Worm (Caenorhabditis elegans) whole organism, young adult: ENCODE results near the gene oac-42.
"Not testable (repeated sequence)": the region's sequence is repeated elsewhere in the genome, so short reads cannot be mapped to it uniquely, and the experiment has no call there.

Experiments used
- B0035.1 ChIP-seq: sonication (generic microtip); optimal IDR thresholded peaks from 2 replicates; lab custom pipeline; 2016; ENCODE audit warnings: missing genetic modification characterization, mild to moderate bottlenecking, missing compliant biosample characterization, missing genotype, missing genetic modification reagents
- B0336.3 ChIP-seq: fragments of 200-800 bp; sonication (Bioruptor generic); IDR thresholded peaks from 2 replicates; pipeline ENCODE4 v1.3.6; 2022; ENCODE audit warnings: missing genetic modification characterization, missing compliant biosample characterization
- F37B4.10 ChIP-seq: fragments of 200-800 bp; sonication (Bioruptor generic); IDR thresholded peaks from 2 replicates; pipeline ENCODE4 v1.3.6; 2022; ENCODE audit warnings: missing genetic modification characterization, missing compliant biosample characterization
- F52B5.7 ChIP-seq: sonication (generic microtip); optimal IDR thresholded peaks from 2 replicates; lab custom pipeline; 2016; ENCODE audit warnings: mild to moderate bottlenecking, missing genetic modification characterization, missing compliant biosample characterization
- Y53G8AR.9 ChIP-seq: fragments of 200-800 bp; sonication (Bioruptor generic); conservative IDR thresholded peaks from 2 replicates; pipeline ENCODE4 v1.3.6; 2022; ENCODE audit warnings: missing genetic modification reagents, missing genetic modification characterization, missing compliant biosample characterization
- Y95B8A.8 ChIP-seq: fragments of 200-800 bp; sonication (Bioruptor generic); IDR thresholded peaks from 2 replicates; pipeline ENCODE4 v1.3.6; 2022; ENCODE audit warnings: missing genetic modification reagents, missing genetic modification characterization, missing compliant biosample characterization
- akir-1 ChIP-seq: fragments of 200-800 bp; sonication (Bioruptor generic); optimal IDR thresholded peaks from 2 replicates; lab custom pipeline; 2018; ENCODE audit warnings: mild to moderate bottlenecking, missing genetic modification characterization, moderate library complexity, missing compliant biosample characterization
- athp-1 ChIP-seq: sonication (generic microtip); optimal IDR thresholded peaks from 2 replicates; lab custom pipeline; 2017; ENCODE audit warnings: mild to moderate bottlenecking, missing genetic modification characterization, missing compliant biosample characterization
- attf-3 ChIP-seq: fragments of 200-800 bp; sonication (Bioruptor generic); conservative IDR thresholded peaks from 2 replicates; pipeline ENCODE4 v1.3.6; 2022; ENCODE audit warnings: missing genetic modification reagents, missing genetic modification characterization, missing compliant biosample characterization
- bed-2 ChIP-seq: fragments of 200-800 bp; sonication (Bioruptor generic); IDR thresholded peaks from 2 replicates; pipeline ENCODE4 v1.3.6; 2022; ENCODE audit warnings: missing genetic modification reagents, missing genetic modification characterization, missing compliant biosample characterization
- cebp-2 ChIP-seq: fragments of 200-800 bp; sonication (Bioruptor generic); IDR thresholded peaks from 2 replicates; pipeline ENCODE4 v1.3.6; 2022; ENCODE audit warnings: missing genetic modification characterization, missing compliant biosample characterization
- egl-18 ChIP-seq: fragments of 200-800 bp; sonication (Bioruptor generic); IDR thresholded peaks from 2 replicates; pipeline ENCODE4 v1.3.6; 2022; ENCODE audit warnings: missing genetic modification reagents, missing genetic modification characterization, missing compliant biosample characterization
- egl-44 ChIP-seq: fragments of 200-800 bp; sonication (Bioruptor generic); IDR thresholded peaks from 2 replicates; pipeline ENCODE4 v1.3.6; 2022; ENCODE audit warnings: missing genetic modification reagents, missing genetic modification characterization, missing compliant biosample characterization
- ekl-4 ChIP-seq: fragments of 200-800 bp; sonication (Bioruptor generic); IDR thresholded peaks from 2 replicates; pipeline ENCODE4 v1.3.6; 2022; ENCODE audit warnings: missing genetic modification reagents, missing genetic modification characterization, missing compliant biosample characterization
- ets-4 ChIP-seq: fragments of 200-800 bp; sonication (Bioruptor generic); optimal IDR thresholded peaks from 2 replicates; lab custom pipeline; 2018; ENCODE audit warnings: mild to moderate bottlenecking, missing genetic modification characterization, missing compliant biosample characterization
- hsf-1 ChIP-seq: fragments of 200-800 bp; sonication (Bioruptor generic); IDR thresholded peaks from 2 replicates; pipeline ENCODE4 v1.3.6; 2022; ENCODE audit warnings: missing genetic modification reagents, missing genetic modification characterization, missing compliant biosample characterization
- let-526 ChIP-seq: fragments of 200-800 bp; sonication (Bioruptor generic); IDR thresholded peaks from 2 replicates; pipeline ENCODE4 v1.3.6; 2022; ENCODE audit warnings: missing genetic modification reagents, missing genetic modification characterization, missing compliant biosample characterization
- lin-35 ChIP-seq, 3 experiments: fragments of 150-350 bp in 2 of 3; sonication (generic microtip) in 1 of 3; optimal IDR thresholded peaks; 2 replicates each; lab custom pipeline; 2014 to 2018; ENCODE audit warnings: missing biosample characterization in 3 of 3, missing genetic modification characterization in 3 of 3, missing genetic modification reagents in 3 of 3
- madf-6 ChIP-seq: fragments of 200-800 bp; sonication (Bioruptor generic); IDR thresholded peaks from 2 replicates; pipeline ENCODE4 v1.3.6; 2022; ENCODE audit warnings: missing genetic modification reagents, missing genetic modification characterization, missing compliant biosample characterization
- nfyb-1 ChIP-seq: fragments of 200-800 bp; sonication (Bioruptor generic); IDR thresholded peaks from 2 replicates; pipeline ENCODE4 v1.3.6; 2022; ENCODE audit warnings: missing genetic modification reagents, missing genetic modification characterization, missing compliant biosample characterization
- nhr-27 ChIP-seq: fragments of 200-800 bp; sonication (Bioruptor generic); optimal IDR thresholded peaks from 2 replicates; lab custom pipeline; 2018; ENCODE audit warnings: mild to moderate bottlenecking, missing genetic modification characterization, moderate library complexity, missing compliant biosample characterization
- nhr-90 ChIP-seq: sonication (generic microtip); optimal IDR thresholded peaks from 2 replicates; lab custom pipeline; 2016; ENCODE audit warnings: missing genotype, mild to moderate bottlenecking, missing genetic modification characterization, missing compliant biosample characterization
- pbrm-1 ChIP-seq: fragments of 200-800 bp; sonication (Bioruptor generic); IDR thresholded peaks from 2 replicates; pipeline ENCODE4 v1.3.6; 2022; ENCODE audit warnings: missing genetic modification reagents, missing genetic modification characterization, missing compliant biosample characterization
- rec-8 ChIP-seq, 2 experiments: sonication (generic microtip); optimal IDR thresholded peaks; 2 replicates each; lab custom pipeline; 2016; ENCODE audit warnings: mild to moderate bottlenecking in 2 of 2, missing genetic modification characterization in 2 of 2, missing genetic modification reagents in 2 of 2, missing genotype in 2 of 2, missing biosample characterization in 1 of 2, missing compliant biosample characterization in 1 of 2, moderate library complexity in 1 of 2
- snpc-1.1 ChIP-seq: sonication (generic microtip); optimal IDR thresholded peaks from 2 replicates; lab custom pipeline; 2017; ENCODE audit warnings: missing genetic modification characterization, mild to moderate bottlenecking, missing compliant biosample characterization, antibody characterized with exemption, moderate library complexity, missing genotype, missing genetic modification reagents; ENCODE audit not compliant: insufficient read depth
- xnd-1 ChIP-seq: sonication (generic microtip); optimal IDR thresholded peaks from 2 replicates; lab custom pipeline; 2016; ENCODE audit warnings: missing genotype, missing genetic modification reagents, missing genetic modification characterization, missing compliant biosample characterization
- zfh-2 ChIP-seq: fragments of 200-800 bp; sonication (Bioruptor generic); conservative IDR thresholded peaks from 2 replicates; pipeline ENCODE4 v1.3.6; 2022; ENCODE audit warnings: missing genetic modification reagents, missing genetic modification characterization, missing compliant biosample characterization
- ztf-22 ChIP-seq: fragments of 200-800 bp; sonication (Bioruptor generic); optimal IDR thresholded peaks from 2 replicates; lab custom pipeline; 2018; ENCODE audit warnings: mild to moderate bottlenecking, missing genetic modification characterization, moderate library complexity, missing compliant biosample characterization
- ztf-25 ChIP-seq: fragments of 200-800 bp; sonication (Bioruptor generic); IDR thresholded peaks from 2 replicates; pipeline ENCODE4 v1.3.6; 2022; ENCODE audit warnings: missing genetic modification reagents, missing genetic modification characterization, missing compliant biosample characterization

The oac-42 gene

DNA sequence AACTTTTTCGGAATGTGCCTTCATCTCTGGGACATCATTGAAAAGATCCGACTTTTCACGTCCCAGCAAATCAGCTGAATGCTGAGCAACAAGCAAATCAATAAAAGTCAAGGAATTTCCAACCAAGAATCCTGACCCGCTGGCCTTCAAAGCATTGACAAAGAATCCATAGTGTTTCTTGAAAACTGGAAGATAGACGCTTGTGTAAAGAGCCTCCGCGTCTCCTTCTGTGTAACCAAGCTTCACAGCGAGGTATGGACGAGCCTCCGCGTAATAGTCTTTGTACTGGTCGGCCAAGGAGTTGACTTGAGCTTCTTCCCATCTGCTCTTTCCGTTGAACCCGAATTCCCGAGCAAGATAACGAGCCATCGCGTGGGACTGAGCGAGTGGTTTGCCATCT lies 30.7 kb upstream of the oac-42 start:
- TF ChIP-seq B0035.1 (tag; lab: Kevin White, UChicago) (no peak), snpc-1.1 (tag; lab: Kevin White, UChicago) (no peak), rec-8 (tag; optimal IDR thresholded peaks at IDR 0.05; lab: Kevin White, UChicago) (no peak)

DNA sequence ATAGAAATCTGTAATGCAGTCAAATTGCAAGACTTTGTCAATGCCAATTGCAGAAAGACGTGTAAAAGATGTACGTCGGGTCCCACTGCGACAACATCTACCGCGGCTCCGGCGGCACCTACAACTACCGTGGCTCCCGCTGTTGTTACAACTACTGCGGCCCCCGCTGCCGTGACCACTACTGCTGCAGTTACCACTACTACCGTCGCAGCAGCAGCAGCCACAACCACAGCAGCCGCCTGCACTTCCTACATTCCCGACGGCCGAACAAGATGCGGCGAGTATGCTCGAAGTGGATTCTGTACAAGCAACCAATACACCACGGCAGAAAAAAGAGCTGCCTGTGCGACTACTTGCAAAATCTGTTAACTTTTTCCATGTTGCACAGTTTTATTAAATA lies 30.2 kb upstream of the oac-42 start:
- TF ChIP-seq Y53G8AR.9 (GFP tag; lab: Robert Waterston, UW), result no peak
- TF ChIP-seq cebp-2 (GFP tag; lab: Robert Waterston, UW), result 0 out of 2 replicates have a peak, but pooled peaks have one; percentile 67
- peak; percentile 59 for TF ChIP-seq zfh-2 (GFP tag; lab: Robert Waterston, UW)

DNA sequence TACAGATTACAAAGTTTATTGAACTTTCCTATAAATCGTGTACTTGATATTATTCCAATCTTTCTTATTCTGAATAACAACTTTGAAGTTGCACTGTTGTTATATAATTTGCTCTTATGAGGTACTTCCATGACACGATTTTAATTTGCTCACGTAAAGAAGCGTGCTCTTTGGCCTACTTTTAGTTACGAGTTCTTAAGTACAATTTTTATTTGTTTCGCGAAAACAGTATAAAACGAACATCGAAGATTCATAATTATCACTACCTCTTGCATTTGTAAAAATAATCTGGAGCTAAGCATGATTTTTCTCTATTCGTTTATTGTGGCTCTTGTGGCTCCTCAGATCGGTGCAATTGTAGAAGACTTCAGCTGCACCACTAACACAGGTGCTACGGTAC lies 29.1 kb upstream of the oac-42 start, which contains the start of gene F35E8.7:
Gene F35E8.7 (plus strand): TSS at position 301 of the 400 bp plus-strand sequence.
- TF ChIP-seq ztf-22 (GFP tag; lab: Kevin White, UChicago), result no peak
- no peak for TF ChIP-seq egl-44 (GFP tag; lab: Robert Waterston, UW)
- no peak for TF ChIP-seq ets-4 (GFP tag; lab: Kevin White, UChicago)
- no peak for TF ChIP-seq athp-1
- TF ChIP-seq akir-1 (GFP tag; lab: Kevin White, UChicago), result no peak
- TF ChIP-seq bed-2 (GFP tag; lab: Robert Waterston, UW), result no peak
- no peak for TF ChIP-seq B0336.3
- no peak for TF ChIP-seq nhr-27 (tag; lab: Kevin White, UChicago)
- no peak for TF ChIP-seq snpc-1.1 (tag; lab: Kevin White, UChicago)
- TF ChIP-seq lin-35 (GFP tag; optimal IDR thresholded peaks at IDR 0.05; lab: Kevin White, UChicago), result no peak
- no peak for TF ChIP-seq madf-6 (GFP tag; lab: Robert Waterston, UW)
- TF ChIP-seq egl-18 (GFP tag; lab: Robert Waterston, UW), result no peak
- no peak for TF ChIP-seq nfyb-1 (GFP tag; lab: Robert Waterston, UW)
- no peak for TF ChIP-seq pbrm-1 (GFP tag; lab: Robert Waterston, UW)

DNA sequence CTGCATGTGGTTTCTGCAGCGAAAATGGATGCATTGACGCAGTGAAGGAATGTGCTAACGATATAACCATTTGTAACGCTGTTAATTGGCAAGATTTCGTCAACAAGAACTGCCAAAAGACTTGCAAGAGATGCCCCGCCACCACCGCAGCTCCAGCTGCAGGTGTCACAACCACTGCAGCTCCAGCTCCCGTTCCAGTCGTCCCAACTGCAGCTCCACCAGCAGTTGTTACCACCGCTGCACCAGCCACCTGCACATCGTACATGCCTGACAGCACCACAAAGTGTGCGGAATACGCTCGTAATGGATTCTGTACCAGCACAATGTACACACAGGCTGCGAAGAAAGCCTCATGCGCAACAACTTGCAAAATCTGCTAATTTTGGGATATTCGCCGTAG lies 28.1 kb upstream of the oac-42 start:
- TF ChIP-seq zfh-2 (GFP tag; lab: Robert Waterston, UW) (peak; percentile 73), xnd-1 (tag; lab: Kevin White, UChicago) (no peak), ztf-25 (GFP tag; lab: Robert Waterston, UW) (no peak), let-526 (GFP tag; lab: Robert Waterston, UW) (no peak), F52B5.7 (tag; lab: Kevin White, UChicago) (peak; percentile 17)

DNA sequence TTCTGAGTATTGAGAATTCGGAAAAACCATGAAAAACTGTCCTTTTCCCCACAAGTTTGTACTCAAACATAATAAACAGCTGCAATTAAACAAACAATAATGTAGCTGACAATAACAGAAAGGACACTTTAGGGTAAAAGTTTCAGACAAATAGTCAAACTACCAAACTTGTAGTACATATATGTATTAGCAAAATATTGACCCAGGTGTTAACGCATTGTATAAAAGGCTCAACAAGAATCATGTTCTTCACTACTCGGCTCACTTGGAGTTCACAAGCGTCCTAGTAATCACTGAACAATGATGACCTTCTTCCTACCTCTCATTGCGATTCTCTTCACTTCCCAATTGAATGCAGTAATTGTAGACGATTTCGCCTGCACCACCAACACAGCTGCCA lies 27.2 kb upstream of the oac-42 start, which contains the start of gene F35E8.6:
Gene F35E8.6 (plus strand): TSS at position 301 of the 400 bp plus-strand sequence.
- no peak for TF ChIP-seq F37B4.10 (GFP tag; lab: Robert Waterston, UW)
- TF ChIP-seq attf-3, result no peak
- no peak for TF ChIP-seq B0035.1 (tag; lab: Kevin White, UChicago)
- TF ChIP-seq akir-1 (GFP tag; lab: Kevin White, UChicago), result no peak
- TF ChIP-seq lin-35 (GFP tag; optimal IDR thresholded peaks at IDR 0.05; lab: Kevin White, UChicago), result no peak
- no peak for TF ChIP-seq hsf-1 (GFP tag; lab: Robert Waterston, UW)
- no peak for TF ChIP-seq ekl-4 (GFP tag; lab: Robert Waterston, UW)
- no peak for TF ChIP-seq Y95B8A.8 (GFP tag; lab: Robert Waterston, UW)
- TF ChIP-seq ztf-25 (GFP tag; lab: Robert Waterston, UW), result no peak

DNA sequence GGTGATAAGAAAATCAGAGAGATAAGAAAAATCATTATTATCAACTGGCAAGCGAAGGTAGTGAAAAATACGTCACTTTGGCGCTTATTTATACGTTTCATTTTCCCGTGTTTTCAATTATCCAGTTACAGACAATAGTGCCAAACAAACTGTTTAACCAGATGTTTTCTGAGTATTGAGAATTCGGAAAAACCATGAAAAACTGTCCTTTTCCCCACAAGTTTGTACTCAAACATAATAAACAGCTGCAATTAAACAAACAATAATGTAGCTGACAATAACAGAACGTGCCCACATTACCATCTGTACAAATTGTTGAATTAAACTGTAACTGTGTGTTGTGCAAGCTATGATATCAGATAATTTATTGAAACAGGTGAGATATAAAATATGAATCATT lies 20.9 kb upstream of the oac-42 start, which contains the start of the genes F35E8.1 and F35E8.2:
Gene F35E8.1 (minus strand): TSS at position 101 of the 400 bp plus-strand sequence.
Gene F35E8.2 (plus strand): TSS at position 132 of the 400 bp plus-strand sequence.
- TF ChIP-seq nhr-90 (tag; lab: Kevin White, UChicago); egl-18 (GFP tag; lab: Robert Waterston, UW); B0336.3: not testable (repeated sequence)
